Worm (Caenorhabditis elegans): ENCODE measurements around the gene btb-22.

btb-22 gene

DNA sequence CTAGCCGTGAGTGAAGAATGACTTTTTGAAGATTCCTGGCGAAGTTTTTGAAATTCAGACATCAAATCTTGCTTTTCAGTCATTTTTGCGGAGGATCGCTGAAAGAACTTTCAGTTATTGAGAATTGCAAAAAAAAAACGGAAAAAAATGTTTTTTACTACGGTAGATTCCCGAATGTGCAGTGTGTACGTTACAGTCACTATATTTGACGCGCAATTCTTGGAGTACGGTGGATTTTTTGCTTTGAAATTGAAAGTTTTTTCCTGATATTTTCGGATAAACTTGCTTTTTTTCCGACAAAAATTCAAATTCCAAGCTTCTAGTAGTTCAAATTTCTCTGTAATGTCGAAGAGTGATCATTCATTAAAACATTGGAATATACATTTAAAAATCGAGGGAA lies 42.4 kb downstream of the btb-22 start, which contains the start of gene F14D2.11:
Gene F14D2.11, minus strand, starts transcription at position 101 of the 400 bp plus-strand sequence.
- TF ChIP-seq nhr-10 (tag; optimal IDR thresholded peaks at IDR 0.05) (no peak), ceh-20 (GFP tag; IDR thresholded peaks at IDR 0.05) (no peak), lin-13 (GFP tag; optimal IDR thresholded peaks at IDR 0.05) (no peak), madf-5 (GFP tag; IDR thresholded peaks at IDR 0.05) (no peak), daf-19 (GFP tag; conservative IDR thresholded peaks at IDR 0.05) (no peak), rbr-2 (tag; optimal IDR thresholded peaks at IDR 0.05) (no peak), cey-2 (tag; optimal IDR thresholded peaks at IDR 0.05; ENCODE audit: borderline replicate concordance, insufficient read depth) (no peak), nhr-111 (GFP tag; optimal IDR thresholded peaks at IDR 0.05) (no peak), mxl-3 (GFP tag; optimal IDR thresholded peaks at IDR 0.05) (no peak), zip-11 (GFP tag; IDR thresholded peaks at IDR 0.05) (no peak), F37D6.2 (tag; optimal IDR thresholded peaks at IDR 0.05) (no peak), ztf-7 (tag; optimal IDR thresholded peaks at IDR 0.05) (no peak), T20F7.1 (GFP tag; optimal IDR thresholded peaks at IDR 0.05) (no peak)

DNA sequence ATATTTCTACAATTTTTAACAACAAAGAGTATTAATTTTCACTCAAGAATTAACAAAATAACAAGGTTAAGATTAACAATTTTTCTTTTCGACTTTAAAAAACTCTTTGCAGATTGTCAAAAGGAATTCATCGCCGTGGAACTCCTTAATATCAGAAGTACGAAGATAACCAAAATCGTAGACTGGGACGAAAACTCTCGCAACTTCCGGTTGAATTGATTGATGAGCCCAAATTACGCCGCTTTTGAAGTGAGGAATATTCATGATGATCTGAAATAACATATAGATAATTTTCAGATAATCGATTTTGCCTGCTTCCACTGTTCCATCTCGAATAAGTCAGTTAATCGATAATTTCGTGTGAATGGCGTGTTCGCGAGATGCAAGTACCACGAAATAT lies 44.2 kb downstream of the btb-22 start, which contains the start of gene F14D2.15:
Gene F14D2.15, minus strand, starts transcription at position 101 of the 400 bp plus-strand sequence.
- TF ChIP-seq egl-27 (tag; optimal IDR thresholded peaks at IDR 0.05), result no peak
- peak; percentile 49 for TF ChIP-seq ceh-28 (tag; optimal IDR thresholded peaks at IDR 0.05)

DNA sequence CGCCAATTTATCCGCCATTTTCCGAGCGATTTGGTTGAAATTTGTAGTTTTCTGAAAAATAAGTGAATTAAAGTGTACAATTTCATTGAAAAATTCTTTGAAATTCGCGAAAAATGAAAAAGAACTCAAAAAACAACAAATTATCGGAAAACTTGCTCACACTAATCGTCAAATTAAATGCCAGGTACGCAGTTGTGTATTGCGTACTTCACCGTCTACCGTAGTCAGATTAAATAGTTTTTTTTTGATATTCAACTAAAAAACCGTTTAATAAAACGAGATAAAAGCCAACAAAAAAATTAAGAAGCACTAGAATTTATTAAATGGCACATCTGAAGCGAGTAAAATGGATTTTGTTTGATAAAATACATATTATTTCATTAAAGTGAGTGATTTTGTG lies 45.4 kb downstream of the btb-22 start, which contains the start of gene bath-28:
Gene bath-28, minus strand, starts transcription at position 51 of the 400 bp plus-strand sequence.
- TF ChIP-seq lin-39 (tag; optimal IDR thresholded peaks at IDR 0.05) (no peak), jun-1 (tag; optimal IDR thresholded peaks at IDR 0.05) (no peak), aly-2 (tag; optimal IDR thresholded peaks at IDR 0.05) (no peak), ztf-7 (tag; optimal IDR thresholded peaks at IDR 0.05) (no peak), lsy-2 (tag; optimal IDR thresholded peaks at IDR 0.05) (no peak), lin-13 (GFP tag; optimal IDR thresholded peaks at IDR 0.05) (no peak)

DNA sequence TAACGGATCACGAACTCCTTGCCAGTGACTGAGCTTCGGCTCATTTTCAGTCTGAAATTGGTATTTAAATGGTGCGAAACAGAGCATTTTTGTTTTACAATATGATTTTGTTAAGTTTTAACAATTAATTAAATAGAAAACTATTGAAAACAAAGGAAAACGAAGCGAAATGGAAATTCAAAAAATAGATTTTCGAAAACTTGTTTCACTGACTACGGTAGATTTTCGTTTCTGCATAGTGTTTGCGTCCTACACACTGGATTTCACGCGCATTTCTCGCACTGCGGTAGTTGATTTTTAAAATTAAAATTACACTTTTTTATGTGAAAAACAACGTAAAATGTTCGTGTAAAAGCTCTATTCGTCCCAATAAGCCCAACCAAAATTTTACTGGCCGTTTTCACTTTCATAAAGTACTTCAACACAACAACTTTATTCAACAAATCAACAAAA lies 46.8 kb downstream of the btb-22 start, which contains the start of gene bath-30:
Gene bath-30, minus strand, starts transcription at position 51 of the 453 bp plus-strand sequence.
- TF ChIP-seq aly-2 (tag; optimal IDR thresholded peaks at IDR 0.05) (no peak), ztf-11 (tag; optimal IDR thresholded peaks at IDR 0.05) (no peak), lin-38 (GFP tag; IDR thresholded peaks at IDR 0.05) (0 out of 2 replicates have a peak, but pooled peaks have one; percentile 12)

DNA sequence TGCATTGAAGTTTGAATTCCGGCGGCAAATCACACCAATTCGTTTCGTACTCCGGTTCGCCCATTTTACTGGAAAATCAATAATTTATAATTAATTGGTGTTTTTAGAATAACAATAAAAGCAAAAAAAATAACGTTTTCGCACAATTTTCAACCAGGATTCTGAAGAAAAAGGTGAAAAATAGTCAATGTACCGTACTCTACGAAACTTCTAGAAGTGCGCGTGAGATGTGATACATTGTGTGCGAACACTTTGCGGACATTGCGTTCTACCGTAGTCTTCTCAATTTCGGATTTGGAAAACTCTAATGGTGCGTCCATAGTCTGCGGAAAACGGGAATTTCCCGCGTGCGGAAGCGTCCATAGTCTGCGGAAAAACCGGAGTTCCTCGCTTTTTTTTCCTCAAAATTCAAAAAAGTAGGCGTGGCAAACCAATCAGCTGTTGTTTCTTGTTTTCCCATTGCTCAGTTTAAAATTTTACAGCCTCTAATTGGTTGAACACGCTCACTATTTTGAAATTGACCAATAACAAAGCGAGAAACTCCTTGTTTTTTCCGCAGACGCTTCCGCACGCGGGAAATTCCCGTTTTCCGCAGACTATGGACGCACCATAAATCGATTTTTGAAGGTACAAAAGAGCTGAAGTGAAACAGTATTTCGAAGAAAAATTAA lies 48.5 kb downstream of the btb-22 start, which contains the start of the genes F14D2.14 and bath-29:
Gene F14D2.14, minus strand, starts transcription at position 51 of the 671 bp plus-strand sequence.
Gene bath-29, plus strand, starts transcription at position 621 of the 671 bp plus-strand sequence.
- TF ChIP-seq aha-1 (tag) (peak; percentile 33), zip-11 (GFP tag; IDR thresholded peaks at IDR 0.05) (no peak), zfp-2 (tag; optimal IDR thresholded peaks at IDR 0.05) (no peak), daf-16 (GFP tag; optimal IDR thresholded peaks at IDR 0.05) (no peak), daf-16 (tag; optimal IDR thresholded peaks at IDR 0.05) (no peak), Y5F2A.4 (GFP tag; optimal IDR thresholded peaks at IDR 0.05) (no peak)

DNA sequence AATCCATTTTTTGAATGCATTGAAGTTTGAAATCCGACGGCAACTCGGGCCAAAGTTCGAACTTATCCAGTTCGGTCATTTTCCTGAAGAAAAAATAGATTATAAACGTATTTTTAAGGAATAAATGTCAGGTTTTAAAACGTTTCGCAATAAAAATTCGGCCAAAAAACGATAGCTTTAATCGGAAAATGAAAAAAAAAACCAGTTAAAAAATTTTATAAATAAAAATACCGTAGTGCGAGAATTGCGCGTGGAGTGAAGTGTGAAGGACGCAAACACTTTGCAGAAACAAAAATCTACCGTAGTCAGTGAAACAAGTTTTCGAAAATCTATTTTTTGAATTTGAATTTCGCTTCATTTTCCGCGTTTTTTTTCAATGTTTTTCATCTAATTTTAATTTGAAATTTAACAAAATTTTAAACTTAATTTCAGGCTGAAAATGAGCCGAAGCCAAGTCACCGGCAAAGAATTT lies 50.3 kb downstream of the btb-22 start, which contains the start of gene F14D2.8:
Gene F14D2.8, minus strand, starts transcription at position 51 of the 472 bp plus-strand sequence.
- TF ChIP-seq lin-15B (tag; optimal IDR thresholded peaks at IDR 0.05) (no peak), zip-2 (tag; optimal IDR thresholded peaks at IDR 0.05) (no peak), ceh-44 (GFP tag; IDR thresholded peaks at IDR 0.05) (no peak), jun-1 (tag; optimal IDR thresholded peaks at IDR 0.05) (no peak), vab-7 (GFP tag; IDR thresholded peaks at IDR 0.05) (no peak), lin-38 (GFP tag; IDR thresholded peaks at IDR 0.05) (no peak), duxl-1 (tag; optimal IDR thresholded peaks at IDR 0.05; ENCODE audit: poor library complexity) (no peak), aly-2 (tag; optimal IDR thresholded peaks at IDR 0.05) (no peak), zag-1 (tag; optimal IDR thresholded peaks at IDR 0.05) (no peak), D1046.2 (GFP tag; IDR thresholded peaks at IDR 0.05) (no peak), F37D6.2 (tag; optimal IDR thresholded peaks at IDR 0.05) (no peak), php-3 (GFP tag; IDR thresholded peaks at IDR 0.05) (no peak), set-16 (GFP tag; IDR thresholded peaks at IDR 0.05) (no peak), F44E2.7 (GFP tag; IDR thresholded peaks at IDR 0.05) (no peak), nhr-76 (tag; optimal IDR thresholded peaks at IDR 0.05) (no peak), spr-3 (GFP tag; optimal IDR thresholded peaks at IDR 0.05) (no peak)
